Worm (Caenorhabditis elegans) whole organism, L1 larva: ENCODE data around the gene pgp-13.
A peak's percentile ranks its signal among the peaks of the same experiment; 100 is the strongest.

Source experiments
- aha-1 ChIP-seq: fragments of 150-350 bp; optimal IDR thresholded peaks from 2 replicates; lab custom pipeline; 2014; ENCODE audit warnings: missing biosample characterization, missing genetic modification characterization
- aly-2 ChIP-seq: fragments of 150-350 bp; optimal IDR thresholded peaks from 2 replicates; lab custom pipeline; 2014; ENCODE audit warnings: missing biosample characterization, missing genetic modification characterization
- ama-1 ChIP-seq: fragments of 150-350 bp; optimal IDR thresholded peaks from 2 replicates; lab custom pipeline; 2014
- blmp-1 ChIP-seq: fragments of 150-350 bp; optimal IDR thresholded peaks from 2 replicates; lab custom pipeline; 2014; ENCODE audit warnings: missing biosample characterization, missing genetic modification characterization
- dsc-1 ChIP-seq: sonication (generic microtip); optimal IDR thresholded peaks from 2 replicates; lab custom pipeline; 2016; ENCODE audit warnings: mild to moderate bottlenecking, missing genetic modification characterization, missing compliant biosample characterization
- efl-3 ChIP-seq: fragments of 200-800 bp; sonication (Bioruptor generic); optimal IDR thresholded peaks from 2 replicates; lab custom pipeline; 2018; ENCODE audit warnings: mild to moderate bottlenecking, missing genetic modification characterization, missing compliant biosample characterization
- egl-27 ChIP-seq, 2 experiments: fragments of 150-350 bp in 1 of 2; sonication (generic microtip); optimal IDR thresholded peaks; 3 replicates each; lab custom pipeline; 2017 to 2018; ENCODE audit warnings: missing biosample characterization in 2 of 2, missing genetic modification characterization in 2 of 2, missing genetic modification reagents in 2 of 2
- elt-2 ChIP-seq: sonication (generic microtip); optimal IDR thresholded peaks from 2 replicates; lab custom pipeline; 2016; ENCODE audit warnings: missing genetic modification characterization, mild to moderate bottlenecking, inconsistent platforms, missing compliant biosample characterization, missing genetic modification reagents
- elt-3 ChIP-seq, 6 experiments: fragments of 150-350 bp in 1 of 6; sonication (generic microtip); optimal IDR thresholded peaks; 2 replicates each; lab custom pipeline; 2017 to 2018; ENCODE audit warnings: missing biosample characterization in 6 of 6, missing genetic modification characterization in 6 of 6, inconsistent platforms in 1 of 6
- fkh-4 ChIP-seq: sonication (generic microtip); optimal IDR thresholded peaks from 2 replicates; lab custom pipeline; 2016; ENCODE audit warnings: missing compliant biosample characterization, missing genetic modification characterization, borderline replicate concordance
- grh-1 ChIP-seq: fragments of 200-800 bp; sonication (Bioruptor generic); IDR thresholded peaks from 2 replicates; pipeline ENCODE4 v1.3.6; 2022; ENCODE audit warnings: missing genetic modification reagents, missing genetic modification characterization, missing compliant biosample characterization
- hlh-4 ChIP-seq: sonication (generic microtip); optimal IDR thresholded peaks from 2 replicates; lab custom pipeline; 2016; ENCODE audit warnings: mild to moderate bottlenecking, missing genetic modification characterization, missing compliant biosample characterization
- jun-1 ChIP-seq: fragments of 150-350 bp; optimal IDR thresholded peaks from 2 replicates; lab custom pipeline; 2014; ENCODE audit warnings: missing biosample characterization, missing genetic modification reagents, missing genetic modification characterization
- lin-13 ChIP-seq: fragments of 150-350 bp; optimal IDR thresholded peaks from 2 replicates; lab custom pipeline; 2014; ENCODE audit warnings: missing biosample characterization, missing genetic modification reagents, missing genetic modification characterization
- lin-14 ChIP-seq: fragments of 200-800 bp; sonication (Bioruptor generic); optimal IDR thresholded peaks from 2 replicates; lab custom pipeline; 2018; ENCODE audit warnings: mild to moderate bottlenecking, missing genetic modification characterization, moderate library complexity, missing compliant biosample characterization
- lin-15B ChIP-seq: fragments of 150-350 bp; sonication (generic microtip); optimal IDR thresholded peaks from 3 replicates; lab custom pipeline; 2014; ENCODE audit warnings: missing biosample characterization, missing genetic modification characterization
- lin-35 ChIP-seq, 2 experiments: fragments of 150-350 bp; optimal IDR thresholded peaks; 2 replicates each; lab custom pipeline; 2014; ENCODE audit warnings: missing biosample characterization in 2 of 2, missing genetic modification characterization in 2 of 2, missing genetic modification reagents in 2 of 2
- lin-39 ChIP-seq: fragments of 150-350 bp; optimal IDR thresholded peaks from 2 replicates; lab custom pipeline; 2014; ENCODE audit warnings: missing biosample characterization, missing genetic modification reagents, missing genetic modification characterization
- lsy-2 ChIP-seq, 2 experiments: fragments of 150-350 bp; optimal IDR thresholded peaks; 2 replicates each; lab custom pipeline; 2014; ENCODE audit warnings: missing biosample characterization in 2 of 2, missing genetic modification characterization in 2 of 2
- mab-9 ChIP-seq: fragments of 200-800 bp; sonication (Bioruptor generic); IDR thresholded peaks from 2 replicates; pipeline ENCODE4 v1.3.6; 2022; ENCODE audit warnings: missing genetic modification reagents, missing genetic modification characterization, missing compliant biosample characterization
- mdl-1 ChIP-seq, 2 experiments: fragments of 150-350 bp; optimal IDR thresholded peaks; 2 replicates each; lab custom pipeline; 2014 to 2017; ENCODE audit warnings: missing biosample characterization in 2 of 2, missing genetic modification characterization in 2 of 2, inconsistent platforms in 1 of 2
- nhr-19 ChIP-seq: fragments of 200-800 bp; sonication (Bioruptor generic); conservative IDR thresholded peaks from 2 replicates; pipeline ENCODE4 v1.3.6; 2022; ENCODE audit warnings: missing genetic modification characterization, missing compliant biosample characterization
- nhr-20 ChIP-seq: sonication (generic microtip); optimal IDR thresholded peaks from 2 replicates; lab custom pipeline; 2016; ENCODE audit warnings: mild to moderate bottlenecking, missing genetic modification characterization, missing compliant biosample characterization
- nhr-28 ChIP-seq: fragments of 150-350 bp; optimal IDR thresholded peaks from 2 replicates; lab custom pipeline; 2014; ENCODE audit warnings: missing biosample characterization, missing genetic modification characterization
- nhr-71 ChIP-seq: sonication (generic microtip); optimal IDR thresholded peaks from 2 replicates; lab custom pipeline; 2016; ENCODE audit warnings: mild to moderate bottlenecking, missing genetic modification characterization, moderate library complexity, missing compliant biosample characterization
- nhr-84 ChIP-seq: sonication (generic microtip); optimal IDR thresholded peaks from 2 replicates; lab custom pipeline; 2017; ENCODE audit warnings: missing biosample characterization, missing genetic modification characterization
- nhr-85 ChIP-seq: sonication (generic microtip); peaks from one replicate; lab custom pipeline; 2016; ENCODE audit warnings: missing genetic modification characterization, inconsistent platforms, missing compliant biosample characterization
- nhr-90 ChIP-seq: sonication (generic microtip); optimal IDR thresholded peaks from 2 replicates; lab custom pipeline; 2016; ENCODE audit warnings: mild to moderate bottlenecking, missing genetic modification characterization, missing compliant biosample characterization; ENCODE audit not compliant: poor library complexity
- pag-3 ChIP-seq: sonication (generic microtip); optimal IDR thresholded peaks from 2 replicates; lab custom pipeline; 2017; ENCODE audit warnings: missing genetic modification characterization, mild to moderate bottlenecking, missing compliant biosample characterization, antibody characterized with exemption, borderline replicate concordance; ENCODE audit not compliant: insufficient read depth
- rnt-1 ChIP-seq: sonication (generic microtip); optimal IDR thresholded peaks from 2 replicates; lab custom pipeline; 2016; ENCODE audit warnings: mild to moderate bottlenecking, missing genetic modification characterization, moderate library complexity, missing compliant biosample characterization
- snu-23 ChIP-seq: sonication (generic microtip); optimal IDR thresholded peaks from 2 replicates; lab custom pipeline; 2016; ENCODE audit warnings: missing genetic modification characterization, missing compliant biosample characterization
- sup-37 ChIP-seq: fragments of 200-800 bp; sonication (Bioruptor generic); optimal IDR thresholded peaks from 2 replicates; lab custom pipeline; 2018; ENCODE audit warnings: mild to moderate bottlenecking, missing genetic modification characterization, missing compliant biosample characterization
- unc-130 ChIP-seq: fragments of 150-350 bp; optimal IDR thresholded peaks from 2 replicates; lab custom pipeline; 2017; ENCODE audit warnings: missing biosample characterization, missing genetic modification characterization, inconsistent platforms
- unc-30 ChIP-seq: sonication (generic microtip); optimal IDR thresholded peaks from 2 replicates; lab custom pipeline; 2017; ENCODE audit warnings: missing biosample characterization, missing genetic modification characterization
- unc-62 ChIP-seq: fragments of 150-350 bp; optimal IDR thresholded peaks from 2 replicates; lab custom pipeline; 2014; ENCODE audit warnings: missing biosample characterization, missing genetic modification reagents, missing genetic modification characterization
- vab-15 ChIP-seq: sonication (generic microtip); optimal IDR thresholded peaks from 2 replicates; lab custom pipeline; 2017; ENCODE audit warnings: missing genotype, mild to moderate bottlenecking, missing genetic modification characterization, missing compliant biosample characterization
- zag-1 ChIP-seq: fragments of 150-350 bp; optimal IDR thresholded peaks from 2 replicates; lab custom pipeline; 2014; ENCODE audit warnings: missing biosample characterization, missing genetic modification characterization
- ztf-11 ChIP-seq, 2 experiments: sonication (generic microtip); optimal IDR thresholded peaks; 2 replicates each; lab custom pipeline; 2016 to 2017; ENCODE audit warnings: missing genetic modification characterization in 2 of 2, missing biosample characterization in 1 of 2, missing compliant biosample characterization in 1 of 2
- ztf-4 ChIP-seq: fragments of 150-350 bp; optimal IDR thresholded peaks from 2 replicates; lab custom pipeline; 2014; ENCODE audit warnings: missing biosample characterization, missing genetic modification characterization

The pgp-13 gene

ce11 chrX:12759642-12760041 is 21.1 kb downstream of the pgp-13 start (continued):
- TF ChIP-seq lin-13 (GFP tag; lab: Kevin White, UChicago) (no peak), aha-1 (tag; lab: Kevin White, UChicago) (no peak), efl-3 (GFP tag; lab: Kevin White, UChicago) (no peak), lin-35 (GFP tag; optimal IDR thresholded peaks at IDR 0.05; lab: Kevin White, UChicago) (peak in 1 of 2 experiments; percentile 67), hlh-4 (no peak), nhr-85 (tag; lab: Kevin White, UChicago) (peak; percentile 89), lin-15B (no peak), jun-1 (no peak), mab-9 (GFP tag; lab: Robert Waterston, UW) (no peak), lin-14 (GFP tag; lab: Kevin White, UChicago) (peak; percentile 63), elt-2 (tag; lab: Kevin White, UChicago) (peak; percentile 71)
- TF ChIP-seq, all 84 proteins: peak for 16

- peak; percentile 48 for TF ChIP-seq fkh-4 (tag; lab: Kevin White, UChicago)
- TF ChIP-seq vab-15 (tag; lab: Kevin White, UChicago): peak; percentile 16
- TF ChIP-seq ztf-4 (tag; lab: Kevin White, UChicago): peak; percentile 2
- peak; percentile 32; the same call in 1 of the 2 replicates for TF ChIP-seq grh-1 (GFP tag; lab: Robert Waterston, UW)
- TF ChIP-seq nhr-28: no peak
- TF ChIP-seq unc-62 (GFP tag; lab: Kevin White, UChicago): no peak
- TF ChIP-seq rnt-1 (tag; lab: Kevin White, UChicago): peak; percentile 55
- TF ChIP-seq lsy-2 (tag; optimal IDR thresholded peaks at IDR 0.05; lab: Kevin White, UChicago): peak; percentile 29 to 30
- TF ChIP-seq nhr-19: peak; percentile 55
- no peak for TF ChIP-seq unc-30 (tag; lab: Kevin White, UChicago)
- TF ChIP-seq nhr-84 (tag; lab: Kevin White, UChicago): no peak
- TF ChIP-seq nhr-20 (tag; lab: Kevin White, UChicago): peak; percentile 61
- TF ChIP-seq ama-1 (lab: Kevin White, UChicago): no peak
- peak in 1 of 2 experiments; percentile 42 for TF ChIP-seq mdl-1 (tag; optimal IDR thresholded peaks at IDR 0.05; lab: Kevin White, UChicago)
- no peak for TF ChIP-seq mab-9 (GFP tag; lab: Robert Waterston, UW)
- TF ChIP-seq elt-2 (tag; lab: Kevin White, UChicago): peak; percentile 48
- no peak for TF ChIP-seq aly-2 (tag; lab: Kevin White, UChicago)
- TF ChIP-seq pag-3 (tag; lab: Kevin White, UChicago): peak; percentile 65
- TF ChIP-seq lin-39 (tag; lab: Kevin White, UChicago): peak; percentile 50
- TF ChIP-seq zag-1 (tag; lab: Kevin White, UChicago): no peak
- TF ChIP-seq lin-35 (GFP tag; optimal IDR thresholded peaks at IDR 0.05; lab: Kevin White, UChicago): peak in 1 of 2 experiments; percentile 45
- TF ChIP-seq nhr-71 (tag; lab: Kevin White, UChicago): peak; percentile 82
- TF ChIP-seq egl-27 (tag; optimal IDR thresholded peaks at IDR 0.05; lab: Kevin White, UChicago): no peak
- peak; percentile 83 for TF ChIP-seq lin-14 (GFP tag; lab: Kevin White, UChicago)
- no peak for TF ChIP-seq sup-37 (GFP tag; lab: Kevin White, UChicago)
- peak; percentile 4 for TF ChIP-seq unc-130 (tag; lab: Kevin White, UChicago)
- TF ChIP-seq dsc-1 (tag; lab: Kevin White, UChicago): peak; percentile 89
- peak; percentile 86 for TF ChIP-seq blmp-1 (tag; lab: Kevin White, UChicago)
- peak in 2 of 6 experiments; percentile 44 to 74 for TF ChIP-seq elt-3 (tag; optimal IDR thresholded peaks at IDR 0.05; lab: Kevin White, UChicago)
- peak; percentile 90 for TF ChIP-seq nhr-85 (tag; lab: Kevin White, UChicago)
- peak; percentile 26 for TF ChIP-seq nhr-90 (tag; lab: Kevin White, UChicago)
- TF ChIP-seq ztf-11 (tag; optimal IDR thresholded peaks at IDR 0.05; lab: Kevin White, UChicago): no peak
- TF ChIP-seq snu-23: peak; percentile 67
- TF ChIP-seq, all 84 proteins: peak for 22
These were observed 22.8 kb downstream of the pgp-13 start for ce11 chrX:12761295-12761775.
